Fruit fly (Drosophila melanogaster): Measurements from ENCODE around the gene CG17650.

Gene CG17650

dm6 chr2L:1758853-1759252 lies at the start of gene CG17650:
CG17650 (minus strand) TSS chr2L:1759093.
- no peak for TF ChIP-seq noc (tag; optimal IDR thresholded peaks at IDR 0.05)

DNA sequence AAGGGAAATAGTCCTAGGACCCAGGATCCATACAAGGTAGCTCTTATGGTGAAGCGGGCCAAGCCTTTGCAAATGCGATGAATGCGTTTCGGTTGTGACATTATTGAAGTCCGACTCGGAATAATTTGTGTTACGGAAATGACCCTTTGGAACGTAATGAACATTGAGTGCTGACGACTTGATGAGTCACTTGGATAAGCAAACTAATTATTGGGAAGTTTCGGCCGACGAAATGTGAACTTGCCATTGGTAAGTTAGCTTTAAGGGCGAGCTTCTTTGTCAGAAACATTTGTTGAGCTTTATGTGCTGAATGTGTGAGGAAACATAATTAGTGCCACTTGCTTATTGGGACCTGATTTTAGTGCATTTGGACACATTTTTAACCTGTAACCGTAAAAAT lies 35.9 kb upstream of the CG17650 start, which contains the start of gene Gr22a:
Gene Gr22a (minus strand): TSS at position 101 of the 400 bp plus-strand sequence.
- TF ChIP-seq noc (tag; optimal IDR thresholded peaks at IDR 0.05): no peak

DNA sequence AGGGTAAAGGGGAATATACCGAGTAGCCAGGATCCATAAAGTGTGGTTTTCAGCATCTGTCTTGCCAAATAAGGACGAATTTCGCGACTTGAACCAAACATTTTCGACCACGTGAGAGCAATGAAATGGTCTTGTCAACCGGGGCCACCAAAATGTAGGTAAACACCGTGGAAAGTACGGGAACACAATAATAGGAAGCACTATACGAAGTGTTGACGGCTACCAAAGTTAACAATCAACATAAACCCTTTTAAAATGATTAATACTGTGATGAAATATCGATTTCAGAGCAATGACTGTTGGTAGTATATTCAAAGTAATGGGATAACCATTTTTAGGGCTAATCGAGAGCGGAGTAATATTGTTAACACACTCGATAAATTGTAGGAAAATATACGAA lies 34.3 kb upstream of the CG17650 start, which contains the start of gene Gr22b:
Gene Gr22b (minus strand): TSS at position 101 of the 400 bp plus-strand sequence.
- TF ChIP-seq noc (tag; optimal IDR thresholded peaks at IDR 0.05): no peak

dm6 chr2L:1791723-1792122 lies 32.8 kb upstream of the CG17650 start, which contains the start of gene Gr22c:
Gr22c (minus strand) TSS chr2L:1791823.
- no peak for TF ChIP-seq noc (tag; optimal IDR thresholded peaks at IDR 0.05)

- no peak for TF ChIP-seq noc (tag; optimal IDR thresholded peaks at IDR 0.05)
Measured at dm6 chr2L:1790261-1790660, 31.4 kb upstream of the CG17650 start, which contains the start of gene Gr22d. Gr22d (minus strand) TSS chr2L:1790361.

DNA sequence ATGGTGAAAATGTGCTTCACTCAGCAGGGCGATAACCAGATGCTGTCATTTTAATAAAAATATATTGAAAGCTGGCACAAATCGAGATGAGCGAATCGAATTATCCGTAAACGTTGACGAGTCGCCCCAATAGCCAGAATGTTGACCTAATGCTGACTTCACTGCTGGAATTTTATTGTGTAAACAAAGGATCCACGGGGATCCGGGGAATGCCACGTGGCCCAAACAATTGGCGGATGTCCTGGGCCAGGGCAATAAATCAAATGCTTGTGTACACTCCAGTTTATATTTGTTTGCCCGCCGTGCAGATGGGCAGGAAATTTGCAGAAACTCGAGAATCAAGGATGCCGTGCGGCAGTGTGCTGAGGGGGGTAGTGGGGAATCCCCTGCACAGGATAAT lies 29.0 kb upstream of the CG17650 start:
- TF ChIP-seq noc (tag; optimal IDR thresholded peaks at IDR 0.05): no peak

dm6 chr2L:1783762-1784161 lies 24.9 kb upstream of the CG17650 start, which contains the start of gene Gr22e:
Gr22e (plus strand) TSS chr2L:1784062.
- no peak for TF ChIP-seq noc (tag; optimal IDR thresholded peaks at IDR 0.05)

- TF ChIP-seq noc (tag; optimal IDR thresholded peaks at IDR 0.05): no peak
Measured at dm6 chr2L:1756351-1756750, 2.5 kb downstream of the CG17650 start, which contains the start of gene Gr22f. Gr22f (minus strand) TSS chr2L:1756451.

- no peak for TF ChIP-seq noc (tag; optimal IDR thresholded peaks at IDR 0.05)
Measured at dm6 chr2L:1751953-1752352, 6.9 kb downstream of the CG17650 start, which contains the start of the genes CG17712 and CG17648. CG17712 (minus strand) TSS chr2L:1752122. CG17648 (plus strand) TSS chr2L:1752308.

- TF ChIP-seq noc (tag; optimal IDR thresholded peaks at IDR 0.05): no peak
Measured at dm6 chr2L:1748410-1748809, 10.5 kb downstream of the CG17650 start.

dm6 chr2L:1743800-1744199 lies 15.1 kb downstream of the CG17650 start:
- peak; percentile 54 for TF ChIP-seq noc (tag; optimal IDR thresholded peaks at IDR 0.05)

- TF ChIP-seq noc (tag; optimal IDR thresholded peaks at IDR 0.05): no peak
Measured at dm6 chr2L:1740095-1740494, 18.8 kb downstream of the CG17650 start.

dm6 chr2L:1738054-1738453 lies 20.8 kb downstream of the CG17650 start:
- TF ChIP-seq noc (tag; optimal IDR thresholded peaks at IDR 0.05): no peak

- peak; percentile 84 for TF ChIP-seq noc (tag; optimal IDR thresholded peaks at IDR 0.05)
Measured at dm6 chr2L:1737057-1737581, 21.8 kb downstream of the CG17650 start.

DNA sequence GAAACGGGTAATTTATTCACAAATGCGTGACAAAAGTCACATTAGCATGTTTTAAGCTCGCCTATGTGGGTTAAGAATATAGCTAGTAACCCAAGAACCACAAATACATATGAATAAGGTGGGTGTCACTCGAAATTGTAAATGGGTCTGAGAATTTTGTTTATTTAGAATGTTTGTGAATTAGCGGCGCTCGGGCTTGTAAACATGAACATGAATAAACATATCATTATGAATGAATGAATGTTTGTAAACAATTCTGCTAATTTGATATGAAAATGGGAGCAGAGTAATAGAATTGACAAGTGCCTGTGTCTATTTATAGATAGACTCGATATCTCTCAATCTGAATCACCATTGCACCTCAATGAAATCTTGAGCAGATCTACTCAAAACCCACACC lies 23.8 kb downstream of the CG17650 start:
- TF ChIP-seq noc (tag; optimal IDR thresholded peaks at IDR 0.05): no peak

- TF ChIP-seq noc (tag; optimal IDR thresholded peaks at IDR 0.05): no peak
Measured at dm6 chr2L:1733155-1733813, 25.6 kb downstream of the CG17650 start.

DNA sequence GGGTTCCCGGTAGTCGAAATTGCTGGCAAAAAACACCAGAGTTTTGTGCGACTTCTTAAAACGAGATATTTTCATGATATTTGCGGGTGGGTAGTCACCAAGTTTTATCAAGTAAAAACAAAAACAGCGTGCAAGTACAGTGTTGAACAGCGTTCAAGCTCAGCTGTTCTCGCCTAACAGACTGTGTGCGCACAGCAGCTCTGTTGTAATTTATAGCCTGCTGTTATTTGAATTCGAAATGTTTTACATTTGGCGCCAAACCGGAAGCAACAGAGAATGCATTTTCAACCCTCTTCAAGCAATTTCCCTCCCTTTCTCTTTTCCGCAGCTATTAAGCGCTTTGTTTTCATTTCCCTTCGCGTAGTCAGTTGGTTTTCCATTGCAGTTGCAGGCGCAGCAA lies 26.7 kb downstream of the CG17650 start, which contains the start of the genes CG17652 and CG17646:
Gene CG17652 (minus strand): TSS at position 168 of the 400 bp plus-strand sequence.
Gene CG17646 (plus strand): TSS at position 336 of the 400 bp plus-strand sequence.
- TF ChIP-seq noc (tag; optimal IDR thresholded peaks at IDR 0.05): no peak
